Worm (Caenorhabditis elegans) whole organism, mixed stage, embryonic: ENCODE results near the gene spop-1.

ENCODE experiments used
- M03D4.4 ChIP-seq: sonication (generic microtip); optimal IDR thresholded peaks from 2 replicates; lab custom pipeline; 2017; ENCODE audit warnings: mild to moderate bottlenecking, missing genetic modification characterization, missing compliant biosample characterization
- bed-3 ChIP-seq: fragments of 200-800 bp; sonication (Bioruptor generic); optimal IDR thresholded peaks from 3 replicates; lab custom pipeline; 2018; ENCODE audit warnings: mild to moderate bottlenecking, missing genetic modification characterization, moderate library complexity, missing compliant biosample characterization
- blmp-1 ChIP-seq: fragments of 150-350 bp; optimal IDR thresholded peaks from 2 replicates; lab custom pipeline; 2014; ENCODE audit warnings: missing biosample characterization, missing genetic modification characterization
- ceh-39 ChIP-seq: fragments of 150-350 bp; optimal IDR thresholded peaks from 2 replicates; lab custom pipeline; 2014; ENCODE audit warnings: missing biosample characterization, missing genetic modification characterization
- ceh-43 ChIP-seq: fragments of 200-800 bp; sonication (Bioruptor generic); optimal IDR thresholded peaks from 2 replicates; lab custom pipeline; 2018; ENCODE audit warnings: mild to moderate bottlenecking, missing genetic modification characterization, moderate library complexity, missing compliant biosample characterization
- ceh-83 ChIP-seq: fragments of 200-800 bp; sonication (Bioruptor generic); optimal IDR thresholded peaks from 2 replicates; lab custom pipeline; 2018; ENCODE audit warnings: mild to moderate bottlenecking, missing genetic modification characterization, missing compliant biosample characterization
- ces-1 ChIP-seq: fragments of 150-350 bp; optimal IDR thresholded peaks from 2 replicates; lab custom pipeline; 2014; ENCODE audit warnings: missing biosample characterization, missing genetic modification reagents, missing genetic modification characterization
- cnd-1 ChIP-seq: fragments of 200-800 bp; sonication (Bioruptor generic); optimal IDR thresholded peaks from 2 replicates; lab custom pipeline; 2018; ENCODE audit warnings: mild to moderate bottlenecking, missing genetic modification characterization, missing compliant biosample characterization
- drap-1 ChIP-seq: fragments of 200-800 bp; sonication (Bioruptor generic); optimal IDR thresholded peaks from 3 replicates; lab custom pipeline; 2018; ENCODE audit warnings: mild to moderate bottlenecking, missing genetic modification characterization, missing compliant biosample characterization
- elt-1 ChIP-seq: sonication (generic microtip); optimal IDR thresholded peaks from 2 replicates; lab custom pipeline; 2017; ENCODE audit warnings: missing genetic modification characterization, mild to moderate bottlenecking, missing compliant biosample characterization, antibody characterized with exemption, moderate library complexity, borderline replicate concordance; ENCODE audit not compliant: insufficient read depth
- elt-3 ChIP-seq: fragments of 150-350 bp; optimal IDR thresholded peaks from 2 replicates; lab custom pipeline; 2014; ENCODE audit warnings: missing biosample characterization, missing genetic modification characterization
- flh-1 ChIP-seq: fragments of 200-800 bp; sonication (Bioruptor generic); optimal IDR thresholded peaks from 2 replicates; lab custom pipeline; 2018; ENCODE audit warnings: mild to moderate bottlenecking, missing genetic modification characterization, moderate library complexity, missing compliant biosample characterization
- ham-2 ChIP-seq: fragments of 200-800 bp; sonication (Bioruptor generic); optimal IDR thresholded peaks from 2 replicates; lab custom pipeline; 2018; ENCODE audit warnings: mild to moderate bottlenecking, missing genetic modification characterization, missing compliant biosample characterization
- hlh-1 ChIP-seq: fragments of 150-350 bp; optimal IDR thresholded peaks from 2 replicates; lab custom pipeline; 2014; ENCODE audit warnings: missing biosample characterization, missing genetic modification reagents, missing genetic modification characterization
- lin-13 ChIP-seq: fragments of 150-350 bp; optimal IDR thresholded peaks from 2 replicates; lab custom pipeline; 2014; ENCODE audit warnings: missing biosample characterization, missing genetic modification characterization
- lin-32 ChIP-seq: fragments of 200-800 bp; sonication (Bioruptor generic); optimal IDR thresholded peaks from 2 replicates; lab custom pipeline; 2018; ENCODE audit warnings: mild to moderate bottlenecking, missing genetic modification characterization, missing compliant biosample characterization
- lsy-2 ChIP-seq: fragments of 150-350 bp; optimal IDR thresholded peaks from 2 replicates; lab custom pipeline; 2014; ENCODE audit warnings: missing biosample characterization, missing genetic modification characterization
- mab-5 ChIP-seq: fragments of 150-350 bp; optimal IDR thresholded peaks from 2 replicates; lab custom pipeline; 2014; ENCODE audit warnings: missing biosample characterization, missing genetic modification characterization
- mep-1 ChIP-seq: fragments of 150-350 bp; optimal IDR thresholded peaks from 2 replicates; lab custom pipeline; 2017; ENCODE audit warnings: missing biosample characterization, missing genetic modification reagents, missing genetic modification characterization, inconsistent platforms
- mls-2 ChIP-seq: sonication (generic microtip); optimal IDR thresholded peaks from 2 replicates; lab custom pipeline; 2016; ENCODE audit warnings: mild to moderate bottlenecking, missing genetic modification characterization, moderate library complexity, missing compliant biosample characterization
- nhr-12 ChIP-seq: fragments of 150-350 bp; optimal IDR thresholded peaks from 2 replicates; lab custom pipeline; 2014; ENCODE audit warnings: missing biosample characterization, missing genetic modification characterization
- nhr-2 ChIP-seq: fragments of 150-350 bp; optimal IDR thresholded peaks from 2 replicates; lab custom pipeline; 2014; ENCODE audit warnings: missing biosample characterization, missing genetic modification characterization
- nhr-237 ChIP-seq: fragments of 150-350 bp; optimal IDR thresholded peaks from 2 replicates; lab custom pipeline; 2014; ENCODE audit warnings: missing biosample characterization, missing genetic modification characterization
- nhr-28 ChIP-seq: fragments of 150-350 bp; optimal IDR thresholded peaks from 2 replicates; lab custom pipeline; 2014; ENCODE audit warnings: missing biosample characterization, missing genetic modification characterization
- nhr-76 ChIP-seq: sonication (generic microtip); optimal IDR thresholded peaks from 2 replicates; lab custom pipeline; 2017; ENCODE audit warnings: missing biosample characterization, missing genetic modification characterization
- pha-4 ChIP-seq: fragments of 150-350 bp; optimal IDR thresholded peaks from 2 replicates; lab custom pipeline; 2018; ENCODE audit warnings: missing biosample characterization, missing genetic modification reagents, missing genetic modification characterization
- sem-2 ChIP-seq: fragments of 200-800 bp; sonication (Bioruptor generic); optimal IDR thresholded peaks from 2 replicates; lab custom pipeline; 2018; ENCODE audit warnings: mild to moderate bottlenecking, missing genetic modification characterization, missing compliant biosample characterization
- snpc-4 ChIP-seq: fragments of 150-350 bp; optimal IDR thresholded peaks from 2 replicates; lab custom pipeline; 2014; ENCODE audit warnings: missing biosample characterization, missing genetic modification characterization
- sptf-1 ChIP-seq: sonication (generic microtip); optimal IDR thresholded peaks from 2 replicates; lab custom pipeline; 2017; ENCODE audit warnings: mild to moderate bottlenecking, missing genetic modification characterization, moderate library complexity, missing compliant biosample characterization
- tbx-8 ChIP-seq: fragments of 200-800 bp; sonication (Bioruptor generic); optimal IDR thresholded peaks from 2 replicates; lab custom pipeline; 2018; ENCODE audit warnings: mild to moderate bottlenecking, missing genetic modification characterization, moderate library complexity, missing compliant biosample characterization
- unc-120 ChIP-seq: sonication (generic microtip); optimal IDR thresholded peaks from 2 replicates; lab custom pipeline; 2017; ENCODE audit warnings: missing genetic modification characterization, missing compliant biosample characterization; ENCODE audit not compliant: poor library complexity, severe bottlenecking
- unc-39 ChIP-seq: fragments of 150-350 bp; optimal IDR thresholded peaks from 2 replicates; lab custom pipeline; 2014; ENCODE audit warnings: missing biosample characterization, missing genetic modification characterization
- unc-62 ChIP-seq: fragments of 150-350 bp; optimal IDR thresholded peaks from 2 replicates; lab custom pipeline; 2014; ENCODE audit warnings: missing biosample characterization, missing genetic modification reagents, missing genetic modification characterization
- zip-8 ChIP-seq: fragments of 150-350 bp; optimal IDR thresholded peaks from 2 replicates; lab custom pipeline; 2014; ENCODE audit warnings: missing biosample characterization, missing genetic modification characterization
- ztf-11 ChIP-seq: fragments of 150-350 bp; optimal IDR thresholded peaks from 2 replicates; lab custom pipeline; 2014; ENCODE audit warnings: missing biosample characterization, missing genetic modification characterization

Gene spop-1

DNA sequence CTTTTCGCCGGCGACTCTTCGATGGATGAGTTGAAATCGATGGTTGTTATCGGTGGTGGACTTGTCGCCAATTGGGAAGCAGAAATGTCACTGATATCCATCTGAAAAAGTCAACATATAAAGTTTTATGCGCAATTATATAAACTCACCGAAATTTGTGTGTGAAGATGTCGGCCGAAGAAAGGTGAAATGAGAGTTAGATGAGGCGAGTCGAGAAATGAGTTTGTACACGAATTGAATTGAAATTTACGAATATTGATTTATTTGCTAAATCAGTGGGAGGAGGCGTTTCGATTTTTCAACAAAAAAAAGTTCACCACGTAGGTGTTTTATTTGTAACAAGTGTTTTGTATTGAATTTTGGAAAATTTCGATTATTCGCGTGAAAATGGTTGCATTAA lies 3.5 kb upstream of the spop-1 start, which contains the start of gene kel-10:
kel-10 (minus strand) TSS at position 101 of the 400 bp plus-strand sequence.
- TF ChIP-seq sptf-1 (tag; lab: Kevin White, UChicago): no peak
- no peak for TF ChIP-seq lin-32
- TF ChIP-seq nhr-76 (tag; lab: Kevin White, UChicago): no peak

DNA sequence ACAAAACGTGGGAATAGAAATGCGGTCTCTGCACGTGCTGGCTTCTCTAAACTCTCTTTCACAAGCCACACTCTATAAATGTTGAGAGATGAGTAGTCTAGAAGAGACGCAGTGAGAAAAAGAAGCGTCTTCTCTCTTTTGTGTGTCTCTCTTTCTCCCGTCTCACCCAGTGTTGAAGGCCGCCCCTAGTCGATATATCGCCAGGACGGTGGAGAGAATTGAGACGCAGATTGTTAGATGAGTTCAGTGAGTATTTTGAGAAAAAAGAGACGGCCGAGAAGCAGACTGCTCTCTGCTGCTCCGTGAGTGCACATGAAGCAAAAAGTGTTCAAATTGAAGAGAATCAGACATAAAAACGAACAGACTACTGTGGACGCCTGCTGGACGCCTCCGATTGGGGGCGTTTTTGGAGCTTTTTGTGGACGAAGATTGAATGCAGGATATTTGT lies 1.3 kb downstream of the spop-1 start:
- peak; percentile 72 for TF ChIP-seq drap-1 (GFP tag; lab: Kevin White, UChicago)
- TF ChIP-seq nhr-28: no peak
- peak; percentile 88 for TF ChIP-seq unc-62
- TF ChIP-seq snpc-4 (tag; lab: Kevin White, UChicago): no peak
- TF ChIP-seq unc-120: peak; percentile 72
- TF ChIP-seq ceh-83 (GFP tag; lab: Kevin White, UChicago): no peak
- peak; percentile 82 for TF ChIP-seq nhr-237 (tag; lab: Kevin White, UChicago)
- TF ChIP-seq ceh-43 (GFP tag; lab: Kevin White, UChicago): no peak
- TF ChIP-seq mep-1: peak; percentile 32
- TF ChIP-seq hlh-1 (tag; lab: Kevin White, UChicago): peak; percentile 91
- TF ChIP-seq elt-3: peak; percentile 41
- peak; percentile 80 for TF ChIP-seq pha-4
- no peak for TF ChIP-seq lin-13 (tag; lab: Kevin White, UChicago)
- TF ChIP-seq ham-2: peak; percentile 52
- TF ChIP-seq flh-1 (GFP tag; lab: Kevin White, UChicago): no peak
- TF ChIP-seq M03D4.4 (tag; lab: Kevin White, UChicago): no peak
- TF ChIP-seq nhr-2 (tag; lab: Kevin White, UChicago): peak; percentile 49
- TF ChIP-seq mls-2 (tag; lab: Kevin White, UChicago): peak; percentile 70
- no peak for TF ChIP-seq tbx-8
- peak; percentile 89 for TF ChIP-seq lsy-2 (tag; lab: Kevin White, UChicago)
- peak; percentile 92 for TF ChIP-seq ces-1 (GFP tag; lab: Kevin White, UChicago)
- no peak for TF ChIP-seq nhr-12 (tag; lab: Kevin White, UChicago)
- TF ChIP-seq elt-1 (tag; lab: Kevin White, UChicago): no peak
- TF ChIP-seq mab-5: peak; percentile 78
- no peak for TF ChIP-seq zip-8 (tag; lab: Kevin White, UChicago)
- peak; percentile 70 for TF ChIP-seq ztf-11 (tag; lab: Kevin White, UChicago)
- no peak for TF ChIP-seq unc-39
- TF ChIP-seq bed-3 (GFP tag; lab: Kevin White, UChicago): no peak
- peak; percentile 98 for TF ChIP-seq ceh-39
- no peak for TF ChIP-seq blmp-1
- peak; percentile 36 for TF ChIP-seq cnd-1 (tag; lab: Kevin White, UChicago)
- TF ChIP-seq sem-2 (GFP tag; lab: Kevin White, UChicago): no peak
- TF ChIP-seq sptf-1 (tag; lab: Kevin White, UChicago): peak; percentile 39
- TF ChIP-seq nhr-76 (tag; lab: Kevin White, UChicago): no peak
- TF ChIP-seq lin-32: no peak

DNA sequence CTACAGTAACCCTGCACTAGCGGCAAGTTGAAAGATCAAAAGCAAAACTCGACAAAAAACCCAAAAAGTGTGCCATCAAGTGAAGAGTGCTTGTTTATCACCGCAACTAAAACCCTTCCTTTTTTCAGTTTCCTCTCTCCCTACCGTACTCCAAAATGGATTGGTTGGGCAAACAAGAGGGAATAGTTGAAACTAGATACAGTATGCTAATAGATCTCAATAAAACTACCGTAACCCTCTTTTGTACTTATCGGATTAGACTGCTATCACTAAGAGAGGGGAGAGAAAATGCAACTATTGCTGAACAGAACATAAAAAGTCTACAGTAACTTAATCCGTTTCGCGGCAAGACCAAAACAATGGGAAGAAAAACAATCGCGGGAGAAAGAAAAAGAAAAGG lies 2.5 kb downstream of the spop-1 start:
- TF ChIP-seq ceh-83 (GFP tag; lab: Kevin White, UChicago): no peak
- no peak for TF ChIP-seq pha-4
- no peak for TF ChIP-seq lin-13 (tag; lab: Kevin White, UChicago)
- TF ChIP-seq blmp-1: no peak
- no peak for TF ChIP-seq unc-62
- TF ChIP-seq M03D4.4 (tag; lab: Kevin White, UChicago): no peak
- no peak for TF ChIP-seq elt-3
- TF ChIP-seq flh-1 (GFP tag; lab: Kevin White, UChicago): no peak
- TF ChIP-seq cnd-1 (tag; lab: Kevin White, UChicago): no peak
- no peak for TF ChIP-seq snpc-4 (tag; lab: Kevin White, UChicago)
- TF ChIP-seq, all 35 proteins: peak for 0

DNA sequence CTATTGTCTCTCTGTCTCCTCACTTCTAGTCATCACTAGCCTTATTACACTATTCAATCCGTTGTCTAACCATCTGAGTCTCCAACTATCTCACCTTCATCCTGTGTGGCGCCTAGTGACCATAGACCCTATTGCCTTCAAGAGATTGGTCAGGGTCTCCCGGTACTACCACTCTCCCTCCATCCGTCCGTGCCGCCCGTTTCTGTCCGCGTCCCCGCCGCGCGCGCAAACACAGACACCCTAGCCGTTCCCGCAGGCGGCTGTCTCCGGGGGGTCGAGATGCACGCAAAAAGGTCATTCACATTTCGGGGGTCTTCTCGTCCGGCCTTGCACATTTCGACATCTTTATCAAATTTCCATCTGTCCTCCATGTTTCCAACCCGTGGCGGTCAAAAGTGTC lies 3.3 kb downstream of the spop-1 start:
- TF ChIP-seq unc-62 (peak; percentile 3), drap-1 (GFP tag; lab: Kevin White, UChicago) (peak; percentile 28), nhr-237 (tag; lab: Kevin White, UChicago) (no peak), ham-2 (peak; percentile 91), nhr-2 (tag; lab: Kevin White, UChicago) (peak; percentile 9), lsy-2 (tag; lab: Kevin White, UChicago) (peak; percentile 21), cnd-1 (tag; lab: Kevin White, UChicago) (peak; percentile 69), unc-120 (peak; percentile 56), mls-2 (tag; lab: Kevin White, UChicago) (peak; percentile 58), ceh-43 (GFP tag; lab: Kevin White, UChicago) (no peak), pha-4 (peak; percentile 58), M03D4.4 (tag; lab: Kevin White, UChicago) (peak; percentile 59), sptf-1 (tag; lab: Kevin White, UChicago) (peak; percentile 79), bed-3 (GFP tag; lab: Kevin White, UChicago) (peak; percentile 9), ztf-11 (tag; lab: Kevin White, UChicago) (no peak)
